Worm (Caenorhabditis elegans) whole organism, L4 larva: ENCODE results near the gene B0244.10.

Experiments
- D1046.2 ChIP-seq: fragments of 200-800 bp; sonication (Bioruptor generic); IDR thresholded peaks from 2 replicates; pipeline ENCODE4 v1.3.6; 2022; ENCODE audit warnings: missing genetic modification characterization, missing compliant biosample characterization
- F10B5.3 ChIP-seq: sonication (generic microtip); optimal IDR thresholded peaks from 2 replicates; lab custom pipeline; 2016; ENCODE audit warnings: mild to moderate bottlenecking, missing genetic modification characterization, missing compliant biosample characterization
- dmd-9 ChIP-seq: fragments of 200-800 bp; sonication (Bioruptor generic); IDR thresholded peaks from 2 replicates; pipeline ENCODE4 v1.3.6; 2022; ENCODE audit warnings: missing genetic modification reagents, missing genetic modification characterization, missing compliant biosample characterization
- fkh-10 ChIP-seq: fragments of 150-350 bp; optimal IDR thresholded peaks from 2 replicates; lab custom pipeline; 2014; ENCODE audit warnings: missing biosample characterization, missing genetic modification reagents, missing genetic modification characterization
- lin-38 ChIP-seq: fragments of 200-800 bp; sonication (Bioruptor generic); IDR thresholded peaks from 2 replicates; pipeline ENCODE4 v1.3.6; 2022; ENCODE audit warnings: missing genetic modification reagents, missing genetic modification characterization, missing compliant biosample characterization
- nhr-11 ChIP-seq: fragments of 150-350 bp; optimal IDR thresholded peaks from 2 replicates; lab custom pipeline; 2014; ENCODE audit warnings: missing biosample characterization, missing genetic modification characterization
- nhr-28 ChIP-seq: fragments of 150-350 bp; optimal IDR thresholded peaks from 2 replicates; lab custom pipeline; 2014; ENCODE audit warnings: missing biosample characterization, missing genetic modification characterization
- skn-1 ChIP-seq: fragments of 150-350 bp; optimal IDR thresholded peaks from 2 replicates; lab custom pipeline; 2014; ENCODE audit warnings: missing biosample characterization, missing genetic modification characterization
- unc-39 ChIP-seq: sonication (generic microtip); optimal IDR thresholded peaks from 2 replicates; lab custom pipeline; 2017; ENCODE audit warnings: missing biosample characterization, missing genetic modification characterization

ce11 chrIII:5701491-5701890 is 33.5 kb upstream of the B0244.10 start:
- TF ChIP-seq D1046.2 (GFP tag; lab: Robert Waterston, UW): no peak
- no peak for TF ChIP-seq unc-39 (tag; lab: Kevin White, UChicago)
- no peak for TF ChIP-seq F10B5.3
- TF ChIP-seq dmd-9 (GFP tag; lab: Robert Waterston, UW): no peak
- no peak for TF ChIP-seq nhr-11 (tag; lab: Kevin White, UChicago)
- TF ChIP-seq fkh-10: no peak
- TF ChIP-seq lin-38 (GFP tag; lab: Robert Waterston, UW): no peak
- TF ChIP-seq nhr-28 (tag; lab: Kevin White, UChicago): no peak
- no peak for TF ChIP-seq skn-1 (tag; lab: Kevin White, UChicago)
